Fruit fly (Drosophila melanogaster): ENCODE data around the gene wts.

The wts gene

dm6 chr3R:30770069-30770633 is 36.3 kb downstream of the wts start:
- TF ChIP-seq Crg-1 (GFP tag; optimal IDR thresholded peaks at IDR 0.05) = no peak
- no peak for TF ChIP-seq ovo (GFP tag; optimal IDR thresholded peaks at IDR 0.05)
- no peak for TF ChIP-seq CG12768 (GFP tag; optimal IDR thresholded peaks at IDR 0.05)
- no peak for TF ChIP-seq toe (GFP tag; optimal IDR thresholded peaks at IDR 0.05)
- TF ChIP-seq bab1 (GFP tag; optimal IDR thresholded peaks at IDR 0.05) = no peak
- no peak for TF ChIP-seq CG33017 (tag; optimal IDR thresholded peaks at IDR 0.05)
- no peak for TF ChIP-seq pad (GFP tag; optimal IDR thresholded peaks at IDR 0.05)
- TF ChIP-seq CG11617 (GFP tag; optimal IDR thresholded peaks at IDR 0.05) = no peak

dm6 chr3R:30767556-30767955 is 38.9 kb downstream of the wts start:
- TF ChIP-seq cic (GFP tag; optimal IDR thresholded peaks at IDR 0.05) (no peak), CG1620 (GFP tag; optimal IDR thresholded peaks at IDR 0.05) (no peak), CG11617 (GFP tag; optimal IDR thresholded peaks at IDR 0.05) (no peak)

- no peak for TF ChIP-seq Clk (GFP tag; optimal IDR thresholded peaks at IDR 0.05)
- no peak for TF ChIP-seq CG11617 (GFP tag; optimal IDR thresholded peaks at IDR 0.05)
- no peak for TF ChIP-seq CG14711 (tag; optimal IDR thresholded peaks at IDR 0.05)
- no peak for TF ChIP-seq toe (GFP tag; optimal IDR thresholded peaks at IDR 0.05)
- no peak for TF ChIP-seq CG33017 (tag; optimal IDR thresholded peaks at IDR 0.05)
- no peak for TF ChIP-seq CG1620 (GFP tag; optimal IDR thresholded peaks at IDR 0.05)
- TF ChIP-seq CG12768 (GFP tag; optimal IDR thresholded peaks at IDR 0.05) = no peak
- no peak for TF ChIP-seq Mnt (GFP tag; optimal IDR thresholded peaks at IDR 0.05)
- no peak for TF ChIP-seq cic (GFP tag; optimal IDR thresholded peaks at IDR 0.05)
- TF ChIP-seq Hr96 (GFP tag; optimal IDR thresholded peaks at IDR 0.05) = no peak
Observed at dm6 chr3R:30766922-30767504, 39.4 kb downstream of the wts start.

DNA sequence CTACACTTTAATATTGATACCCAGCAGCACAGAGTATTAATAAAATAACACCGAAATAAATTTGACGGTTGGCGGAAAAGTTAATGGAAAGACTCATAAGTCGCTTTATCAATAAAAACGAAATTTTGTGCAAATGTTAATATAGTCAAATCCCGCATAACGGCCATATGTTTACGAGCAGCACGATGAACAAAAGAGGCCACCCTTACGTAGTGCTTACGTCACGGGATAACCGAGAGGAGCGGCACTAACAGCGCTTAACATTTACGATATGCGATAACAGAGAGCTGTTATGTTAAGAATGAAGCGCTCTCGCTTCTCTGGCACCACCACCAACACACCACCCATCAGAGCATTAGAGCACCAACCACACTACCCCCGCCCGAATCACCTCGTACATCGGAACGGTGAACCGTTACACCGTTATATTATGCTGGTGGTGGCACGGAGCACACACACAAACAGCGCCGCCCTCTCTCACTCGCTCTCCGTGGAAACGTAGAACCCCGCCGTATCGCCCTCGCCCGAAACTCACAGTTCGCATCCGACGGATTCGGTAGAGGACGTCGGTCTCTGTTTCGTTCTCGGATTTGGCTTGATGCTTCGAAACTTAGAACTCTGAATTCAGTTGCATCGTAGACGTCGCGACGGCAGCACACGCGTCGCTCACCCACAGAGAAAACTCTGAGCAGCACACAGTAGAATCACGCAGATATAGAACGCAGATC is 40.9 kb downstream of the wts start, which contains the start of gene zfh1:
TSS of gene zfh1 (plus strand) at position 621 of the 728 bp plus-strand sequence.
- TF ChIP-seq CG12768 (GFP tag; optimal IDR thresholded peaks at IDR 0.05) = peak; percentile 14
- TF ChIP-seq Mnt (GFP tag; optimal IDR thresholded peaks at IDR 0.05) = no peak
- peak; percentile 86 for TF ChIP-seq pad (GFP tag; optimal IDR thresholded peaks at IDR 0.05)

DNA sequence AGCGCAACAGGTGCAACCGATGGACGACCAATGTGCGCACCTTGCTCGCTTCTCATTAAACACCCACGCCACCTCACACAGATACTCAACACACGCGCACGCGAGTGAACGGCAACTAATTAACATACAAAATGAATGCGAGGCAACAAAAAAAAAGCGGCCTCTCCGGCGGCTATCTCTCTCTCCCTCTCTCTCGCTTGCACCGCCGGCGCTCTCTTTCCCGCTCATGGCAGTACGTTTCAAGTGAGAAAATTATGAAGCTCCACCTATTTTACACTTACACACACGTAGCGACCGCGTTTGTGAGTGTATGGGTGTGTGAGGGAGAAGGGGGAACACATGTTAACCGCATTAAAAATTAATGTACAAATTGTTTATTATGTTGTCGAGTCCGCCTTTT is 42.3 kb downstream of the wts start:
- peak; percentile 27 for TF ChIP-seq pad (GFP tag; optimal IDR thresholded peaks at IDR 0.05)
- no peak for TF ChIP-seq CG7101 (tag; optimal IDR thresholded peaks at IDR 0.05)

DNA sequence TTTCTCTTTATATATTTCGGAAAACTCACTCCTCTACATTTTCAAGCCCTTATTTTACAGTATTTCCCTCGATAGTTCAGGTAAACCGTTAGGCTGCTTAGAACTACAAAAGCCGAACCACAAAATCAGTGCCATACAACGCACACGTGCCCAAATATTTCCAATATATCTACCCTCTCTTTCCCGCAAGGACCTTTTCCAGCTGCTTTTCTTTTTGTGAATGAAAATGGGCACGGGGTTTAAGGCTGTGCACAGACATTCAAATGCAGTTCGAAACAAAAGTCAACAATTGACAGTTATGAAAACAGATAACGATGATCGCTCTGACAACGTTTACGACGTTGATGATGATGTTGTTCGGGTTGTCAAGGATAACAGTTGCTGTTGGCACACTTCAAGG is 44.2 kb downstream of the wts start:
- TF ChIP-seq Hr96 (GFP tag; optimal IDR thresholded peaks at IDR 0.05) (no peak), CG7101 (tag; optimal IDR thresholded peaks at IDR 0.05) (no peak), CG11617 (GFP tag; optimal IDR thresholded peaks at IDR 0.05) (no peak), CG5204 (GFP tag; optimal IDR thresholded peaks at IDR 0.05) (no peak), bab1 (GFP tag; optimal IDR thresholded peaks at IDR 0.05) (no peak), CG33017 (tag; optimal IDR thresholded peaks at IDR 0.05) (no peak), CG1620 (GFP tag; optimal IDR thresholded peaks at IDR 0.05) (no peak), CG14711 (tag; optimal IDR thresholded peaks at IDR 0.05) (no peak), CG7045 (GFP tag; optimal IDR thresholded peaks at IDR 0.05) (no peak), toe (GFP tag; optimal IDR thresholded peaks at IDR 0.05) (no peak), cnc (optimal IDR thresholded peaks at IDR 0.05) (no peak), ovo (GFP tag; optimal IDR thresholded peaks at IDR 0.05) (no peak), Clk (GFP tag; optimal IDR thresholded peaks at IDR 0.05) (no peak), pad (GFP tag; optimal IDR thresholded peaks at IDR 0.05) (no peak), Mnt (GFP tag; optimal IDR thresholded peaks at IDR 0.05) (no peak)

dm6 chr3R:30761140-30761539 is 45.3 kb downstream of the wts start:
- TF ChIP-seq CG11617 (GFP tag; optimal IDR thresholded peaks at IDR 0.05) = no peak
- no peak for TF ChIP-seq pad (GFP tag; optimal IDR thresholded peaks at IDR 0.05)
- TF ChIP-seq cic (GFP tag; optimal IDR thresholded peaks at IDR 0.05) = no peak
- TF ChIP-seq tj (GFP tag; optimal IDR thresholded peaks at IDR 0.05) = no peak
- TF ChIP-seq CG5204 (GFP tag; optimal IDR thresholded peaks at IDR 0.05) = no peak
- TF ChIP-seq cnc (optimal IDR thresholded peaks at IDR 0.05) = no peak
- no peak for TF ChIP-seq CG14711 (tag; optimal IDR thresholded peaks at IDR 0.05)
- no peak for TF ChIP-seq CG33017 (tag; optimal IDR thresholded peaks at IDR 0.05)
- no peak for TF ChIP-seq CG12768 (GFP tag; optimal IDR thresholded peaks at IDR 0.05)
- no peak for TF ChIP-seq CG7101 (tag; optimal IDR thresholded peaks at IDR 0.05)
- TF ChIP-seq Mnt (GFP tag; optimal IDR thresholded peaks at IDR 0.05) = no peak
- TF ChIP-seq Hr96 (GFP tag; optimal IDR thresholded peaks at IDR 0.05) = no peak
- no peak for TF ChIP-seq Clk (GFP tag; optimal IDR thresholded peaks at IDR 0.05)

All from whole organism, adult.